Worm (Caenorhabditis elegans): ENCODE data around the gene C34D4.4.

The C34D4.4 gene

DNA sequence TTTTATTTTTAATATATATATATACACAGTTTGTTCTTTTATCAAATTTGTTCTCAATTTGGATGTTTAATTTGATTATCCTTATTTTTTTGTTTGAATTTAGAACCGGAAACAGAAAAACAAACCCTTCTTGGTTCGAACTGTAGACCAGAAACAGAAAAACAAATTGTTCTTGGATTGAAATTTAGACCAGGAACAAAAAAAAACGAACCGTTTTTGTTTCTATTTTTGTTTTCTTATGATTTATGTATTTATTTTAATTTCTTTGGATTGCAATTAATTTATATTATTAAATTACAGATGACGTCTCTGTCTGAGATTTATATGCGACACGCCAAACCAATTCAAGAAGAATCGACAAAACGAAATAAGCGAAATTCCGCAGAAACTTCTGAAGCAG, 26.2 kb downstream of the C34D4.4 start, which contains the start of gene C42D4.19:
TSS of gene C42D4.19 (plus strand) at position 301 of the 400 bp plus-strand sequence.
- TF ChIP-seq ceh-8 (GFP tag; optimal IDR thresholded peaks at IDR 0.05) (no peak), unc-130 (tag; optimal IDR thresholded peaks at IDR 0.05) (no peak), nhr-90 (tag; optimal IDR thresholded peaks at IDR 0.05; ENCODE audit: poor library complexity) (no peak), unc-98 (GFP tag; IDR thresholded peaks at IDR 0.05) (no peak), ztf-11 (tag; optimal IDR thresholded peaks at IDR 0.05) (no peak), sptf-1 (tag; optimal IDR thresholded peaks at IDR 0.05) (no peak), Y116A8C.19 (tag; optimal IDR thresholded peaks at IDR 0.05; ENCODE audit: borderline replicate concordance) (no peak), nhr-19 (GFP tag; conservative IDR thresholded peaks at IDR 0.05) (no peak), rnt-1 (tag; optimal IDR thresholded peaks at IDR 0.05) (no peak), snpc-4 (tag; optimal IDR thresholded peaks at IDR 0.05) (no peak), tbx-2 (tag; optimal IDR thresholded peaks at IDR 0.05) (no peak), C34B4.2 (tag; optimal IDR thresholded peaks at IDR 0.05) (no peak), unc-62 (GFP tag; optimal IDR thresholded peaks at IDR 0.05) (no peak), zip-4 (GFP tag; optimal IDR thresholded peaks at IDR 0.05) (no peak), nhr-85 (tag) (no peak), pag-3 (tag; optimal IDR thresholded peaks at IDR 0.05; ENCODE audit: borderline replicate concordance, insufficient read depth) (no peak), sup-37 (GFP tag; optimal IDR thresholded peaks at IDR 0.05) (no peak), xbp-1 (tag; optimal IDR thresholded peaks at IDR 0.05) (no peak)

- TF ChIP-seq alr-1 (tag; optimal IDR thresholded peaks at IDR 0.05; ENCODE audit: borderline replicate concordance): no peak
- TF ChIP-seq ceh-63 (GFP tag; optimal IDR thresholded peaks at IDR 0.05): no peak
- no peak for TF ChIP-seq dpl-1 (GFP tag; optimal IDR thresholded peaks at IDR 0.05)
- TF ChIP-seq egl-27 (tag; optimal IDR thresholded peaks at IDR 0.05): no peak
- TF ChIP-seq ceh-90 (tag; optimal IDR thresholded peaks at IDR 0.05): no peak
- TF ChIP-seq sptf-1 (tag; optimal IDR thresholded peaks at IDR 0.05): no peak
- no peak for TF ChIP-seq rnt-1 (tag; optimal IDR thresholded peaks at IDR 0.05)
Observed at ce11 chrIV:7176887-7177286, 27.7 kb downstream of the C34D4.4 start, which contains the start of gene str-44. TSS of gene str-44 (plus strand) at chrIV:7177187.

- TF ChIP-seq C16A3.4 (tag; optimal IDR thresholded peaks at IDR 0.05) (no peak), ets-5 (GFP tag; IDR thresholded peaks at IDR 0.05) (no peak), pax-3 (tag; optimal IDR thresholded peaks at IDR 0.05) (no peak), rnt-1 (tag; optimal IDR thresholded peaks at IDR 0.05) (no peak), ztf-11 (tag; optimal IDR thresholded peaks at IDR 0.05) (no peak), xbp-1 (tag; optimal IDR thresholded peaks at IDR 0.05) (no peak), pqm-1 (tag; optimal IDR thresholded peaks at IDR 0.05) (no peak), nhr-85 (tag) (no peak), egl-27 (tag; optimal IDR thresholded peaks at IDR 0.05) (no peak), nhr-47 (tag; optimal IDR thresholded peaks at IDR 0.05) (no peak), hpl-2 (GFP tag; optimal IDR thresholded peaks at IDR 0.05) (no peak), hlh-17 (GFP tag; optimal IDR thresholded peaks at IDR 0.05; ENCODE audit: borderline replicate concordance) (no peak), egl-13 (tag; optimal IDR thresholded peaks at IDR 0.05) (no peak), alr-1 (tag; optimal IDR thresholded peaks at IDR 0.05; ENCODE audit: borderline replicate concordance) (no peak), nhr-19 (GFP tag; conservative IDR thresholded peaks at IDR 0.05) (no peak), nhr-77 (tag; optimal IDR thresholded peaks at IDR 0.05) (no peak), nhr-84 (tag; optimal IDR thresholded peaks at IDR 0.05) (no peak), lir-3 (tag; optimal IDR thresholded peaks at IDR 0.05; ENCODE audit: poor library complexity) (no peak), Y116A8C.19 (tag; optimal IDR thresholded peaks at IDR 0.05; ENCODE audit: borderline replicate concordance) (no peak), aly-2 (tag; optimal IDR thresholded peaks at IDR 0.05) (no peak)
Observed at ce11 chrIV:7178942-7179341, 29.8 kb downstream of the C34D4.4 start, which contains the start of gene C42D4.3. TSS of gene C42D4.3 (plus strand) at chrIV:7179239.

DNA sequence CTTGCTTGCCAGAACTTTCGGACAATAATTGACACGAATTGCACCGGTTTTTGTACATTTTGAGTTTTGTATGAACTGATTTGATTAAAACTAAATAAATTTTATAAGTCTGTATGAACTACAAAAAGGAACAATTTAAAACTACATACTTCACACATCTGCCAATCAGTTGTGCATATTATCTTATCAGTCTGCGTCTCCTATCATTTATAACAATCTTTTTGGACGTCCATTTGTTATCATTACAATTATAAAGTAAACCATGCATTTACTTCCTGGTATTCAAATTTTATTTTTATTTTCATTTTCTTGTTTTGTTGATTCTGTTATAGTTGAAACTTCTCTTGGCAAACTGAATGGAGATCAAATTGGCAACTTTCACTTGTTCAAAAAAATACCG, 31.1 kb downstream of the C34D4.4 start, which contains the start of gene cest-10:
TSS of gene cest-10 (plus strand) at position 254 of the 400 bp plus-strand sequence.
- peak; percentile 13 for TF ChIP-seq jun-1 (tag; optimal IDR thresholded peaks at IDR 0.05)
- TF ChIP-seq efl-3 (GFP tag; optimal IDR thresholded peaks at IDR 0.05): no peak
- TF ChIP-seq nhr-47 (tag; optimal IDR thresholded peaks at IDR 0.05): no peak
- TF ChIP-seq mef-2 (tag; optimal IDR thresholded peaks at IDR 0.05): no peak
- TF ChIP-seq elt-2 (tag; optimal IDR thresholded peaks at IDR 0.05): peak; percentile 74
- TF ChIP-seq efl-1 (optimal IDR thresholded peaks at IDR 0.05): no peak
- peak in 1 of 2 experiments; percentile 50 for TF ChIP-seq efl-1 (GFP tag; optimal IDR thresholded peaks at IDR 0.05 in 1 of 2)
- TF ChIP-seq fkh-8 (tag; optimal IDR thresholded peaks at IDR 0.05): no peak
- TF ChIP-seq lin-13 (GFP tag; optimal IDR thresholded peaks at IDR 0.05): no peak
- TF ChIP-seq tlp-1 (tag; optimal IDR thresholded peaks at IDR 0.05): peak; percentile 32
